Worm (Caenorhabditis elegans) whole organism, late embryonic: ENCODE measurements around the gene chtb-2.

Experiments
- C08G9.2 ChIP-seq: sonication (generic microtip); optimal IDR thresholded peaks from 2 replicates; lab custom pipeline; 2016; ENCODE audit warnings: mild to moderate bottlenecking, missing genetic modification characterization, moderate library complexity, missing compliant biosample characterization
- K02D7.2 ChIP-seq: sonication (generic microtip); optimal IDR thresholded peaks from 2 replicates; lab custom pipeline; 2017; ENCODE audit warnings: mild to moderate bottlenecking, missing genetic modification characterization, missing compliant biosample characterization
- ahr-1 ChIP-seq: sonication (generic microtip); optimal IDR thresholded peaks from 2 replicates; lab custom pipeline; 2016; ENCODE audit warnings: missing genetic modification characterization, missing compliant biosample characterization
- ama-1 ChIP-seq: fragments of 150-350 bp; optimal IDR thresholded peaks from 2 replicates; lab custom pipeline; 2014
- ceh-14 ChIP-seq: sonication (generic microtip); optimal IDR thresholded peaks from 2 replicates; lab custom pipeline; 2016; ENCODE audit warnings: missing genotype, missing genetic modification characterization, missing compliant biosample characterization
- ceh-22 ChIP-seq: sonication (generic microtip); optimal IDR thresholded peaks from 2 replicates; lab custom pipeline; 2017; ENCODE audit warnings: missing biosample characterization, missing genetic modification characterization
- ceh-31 ChIP-seq: sonication (generic microtip); optimal IDR thresholded peaks from 2 replicates; lab custom pipeline; 2016; ENCODE audit warnings: missing genetic modification characterization, missing compliant biosample characterization
- ceh-9 ChIP-seq: sonication (generic microtip); optimal IDR thresholded peaks from 2 replicates; lab custom pipeline; 2016; ENCODE audit warnings: mild to moderate bottlenecking, missing genetic modification characterization, inconsistent platforms, missing compliant biosample characterization
- che-1 ChIP-seq: sonication (generic microtip); optimal IDR thresholded peaks from 2 replicates; lab custom pipeline; 2016; ENCODE audit warnings: mild to moderate bottlenecking, missing genetic modification characterization, missing compliant biosample characterization
- ets-4 ChIP-seq: sonication (generic microtip); optimal IDR thresholded peaks from 2 replicates; lab custom pipeline; 2016; ENCODE audit warnings: missing genetic modification characterization, missing compliant biosample characterization
- fax-1 ChIP-seq: sonication (generic microtip); optimal IDR thresholded peaks from 2 replicates; lab custom pipeline; 2016; ENCODE audit warnings: missing genotype, missing genetic modification characterization, missing compliant biosample characterization
- gmeb-2 ChIP-seq: sonication (generic microtip); optimal IDR thresholded peaks from 2 replicates; lab custom pipeline; 2016; ENCODE audit warnings: missing genetic modification characterization, inconsistent platforms, missing compliant biosample characterization
- hlh-13 ChIP-seq: fragments of 200-800 bp; sonication (Bioruptor generic); optimal IDR thresholded peaks from 2 replicates; lab custom pipeline; 2018; ENCODE audit warnings: mild to moderate bottlenecking, missing genetic modification characterization, missing compliant biosample characterization
- hlh-8 ChIP-seq: sonication (generic microtip); optimal IDR thresholded peaks from 2 replicates; lab custom pipeline; 2016; ENCODE audit warnings: missing genotype, missing genetic modification characterization, missing compliant biosample characterization
- lin-11 ChIP-seq: fragments of 200-800 bp; sonication (Bioruptor generic); optimal IDR thresholded peaks from 2 replicates; lab custom pipeline; 2018; ENCODE audit warnings: mild to moderate bottlenecking, missing genetic modification characterization, missing compliant biosample characterization
- madf-2 ChIP-seq: sonication (generic microtip); optimal IDR thresholded peaks from 2 replicates; lab custom pipeline; 2017; ENCODE audit warnings: missing genetic modification characterization, missing compliant biosample characterization
- mec-3 ChIP-seq: sonication (generic microtip); optimal IDR thresholded peaks from 2 replicates; lab custom pipeline; 2016; ENCODE audit warnings: borderline replicate concordance, missing genetic modification characterization, missing compliant biosample characterization
- nfya-1 ChIP-seq: sonication (generic microtip); optimal IDR thresholded peaks from 2 replicates; lab custom pipeline; 2017; ENCODE audit warnings: missing genetic modification characterization, mild to moderate bottlenecking, missing compliant biosample characterization, antibody characterized with exemption, moderate library complexity
- nhr-11 ChIP-seq: fragments of 150-350 bp; optimal IDR thresholded peaks from 2 replicates; lab custom pipeline; 2014; ENCODE audit warnings: missing biosample characterization, missing genetic modification characterization
- nhr-232 ChIP-seq: sonication (generic microtip); optimal IDR thresholded peaks from 2 replicates; lab custom pipeline; 2016; ENCODE audit warnings: missing genetic modification characterization, missing compliant biosample characterization
- npax-4 ChIP-seq: sonication (generic microtip); optimal IDR thresholded peaks from 2 replicates; lab custom pipeline; 2016; ENCODE audit warnings: missing genetic modification characterization, missing compliant biosample characterization
- pat-9 ChIP-seq: fragments of 200-800 bp; sonication (Bioruptor generic); optimal IDR thresholded peaks from 2 replicates; lab custom pipeline; 2018; ENCODE audit warnings: mild to moderate bottlenecking, missing genetic modification characterization, moderate library complexity, missing compliant biosample characterization
- pha-4 ChIP-seq: fragments of 150-350 bp; optimal IDR thresholded peaks from 2 replicates; lab custom pipeline; 2018; ENCODE audit warnings: missing biosample characterization, missing genetic modification reagents, missing genetic modification characterization
- pros-1 ChIP-seq: fragments of 150-350 bp; optimal IDR thresholded peaks from 2 replicates; lab custom pipeline; 2014; ENCODE audit warnings: missing biosample characterization, missing genetic modification reagents, missing genetic modification characterization
- ref-2 ChIP-seq: sonication (generic microtip); optimal IDR thresholded peaks from 2 replicates; lab custom pipeline; 2016; ENCODE audit warnings: missing genetic modification characterization, missing compliant biosample characterization
- rnt-1 ChIP-seq: sonication (generic microtip); optimal IDR thresholded peaks from 2 replicates; lab custom pipeline; 2016; ENCODE audit warnings: missing genetic modification characterization, missing compliant biosample characterization
- sdc-2 ChIP-seq: sonication (generic microtip); optimal IDR thresholded peaks from 2 replicates; lab custom pipeline; 2016; ENCODE audit warnings: missing genotype, missing genetic modification characterization, missing compliant biosample characterization
- syd-9 ChIP-seq: sonication (generic microtip); optimal IDR thresholded peaks from 2 replicates; lab custom pipeline; 2016; ENCODE audit warnings: mild to moderate bottlenecking, missing genetic modification characterization, moderate library complexity, missing compliant biosample characterization
- tbx-2 ChIP-seq: sonication (generic microtip); optimal IDR thresholded peaks from 2 replicates; lab custom pipeline; 2016; ENCODE audit warnings: missing genetic modification characterization, missing compliant biosample characterization
- ttx-3 ChIP-seq: sonication (generic microtip); optimal IDR thresholded peaks from 2 replicates; lab custom pipeline; 2016; ENCODE audit warnings: missing genetic modification reagents, missing genetic modification characterization, missing compliant biosample characterization
- unc-42 ChIP-seq: sonication (generic microtip); optimal IDR thresholded peaks from 2 replicates; lab custom pipeline; 2016; ENCODE audit warnings: missing genotype, missing genetic modification characterization, missing compliant biosample characterization
- unc-55 ChIP-seq: sonication (generic microtip); optimal IDR thresholded peaks from 2 replicates; lab custom pipeline; 2017; ENCODE audit warnings: missing biosample characterization, missing genetic modification reagents, missing genetic modification characterization
- unc-86 ChIP-seq: sonication (generic microtip); optimal IDR thresholded peaks from 2 replicates; lab custom pipeline; 2016; ENCODE audit warnings: missing genetic modification characterization, missing compliant biosample characterization
- zip-5 ChIP-seq: sonication (generic microtip); optimal IDR thresholded peaks from 2 replicates; lab custom pipeline; 2016; ENCODE audit warnings: missing genetic modification characterization, missing compliant biosample characterization
- ztf-16 ChIP-seq: sonication (generic microtip); optimal IDR thresholded peaks from 2 replicates; lab custom pipeline; 2017; ENCODE audit warnings: missing genetic modification characterization, missing compliant biosample characterization

Gene chtb-2

DNA sequence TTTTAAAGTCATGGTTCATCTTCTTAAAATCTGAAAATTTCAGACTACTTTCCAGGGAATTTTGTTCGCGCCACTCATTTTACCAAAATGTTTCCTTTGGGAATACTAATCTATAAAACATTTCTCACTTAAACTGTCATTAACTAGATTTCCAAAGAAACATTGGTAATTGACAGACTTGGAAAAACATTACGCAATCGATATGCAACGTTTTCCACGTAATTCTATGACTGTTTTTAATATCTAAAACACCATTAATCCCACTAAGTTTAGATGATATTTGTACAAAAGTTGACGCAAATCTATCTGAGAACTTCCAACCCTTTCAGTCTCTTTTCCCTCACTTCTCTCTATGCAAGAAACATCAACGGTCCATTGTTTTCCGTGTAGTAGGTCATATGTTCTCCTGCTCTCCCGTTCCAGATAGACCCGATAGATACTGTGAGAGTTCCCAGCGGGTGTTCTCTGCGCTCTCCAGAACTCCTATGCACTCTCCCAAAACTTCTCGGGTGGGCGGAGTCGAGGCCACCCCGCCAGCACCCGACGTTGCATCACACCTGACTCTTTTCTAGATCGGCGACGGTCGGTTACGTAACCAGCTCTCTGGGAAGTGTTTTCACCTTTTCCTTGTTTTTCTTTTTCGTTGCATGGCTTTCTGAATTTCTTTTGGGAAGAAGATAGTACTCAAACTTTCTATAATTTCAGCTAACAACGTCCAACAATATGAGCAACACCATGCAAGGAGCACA, 4.6 kb upstream of the chtb-2 start, which contains the start of gene zip-8:
TSS of gene zip-8 (plus strand) at position 700 of the 749 bp plus-strand sequence.
- no peak for TF ChIP-seq ama-1 (lab: Kevin White, UChicago)
- no peak for TF ChIP-seq che-1
- no peak for TF ChIP-seq zip-5 (tag; lab: Kevin White, UChicago)
- TF ChIP-seq syd-9 (tag; lab: Kevin White, UChicago) = no peak
- no peak for TF ChIP-seq ceh-22 (tag; lab: Kevin White, UChicago)
- TF ChIP-seq unc-42 = no peak
- TF ChIP-seq rnt-1 = no peak
- no peak for TF ChIP-seq ztf-16 (tag; lab: Kevin White, UChicago)
- no peak for TF ChIP-seq npax-4 (tag; lab: Kevin White, UChicago)
- TF ChIP-seq ref-2 (tag; lab: Kevin White, UChicago) = no peak
- TF ChIP-seq ceh-9 (tag; lab: Kevin White, UChicago) = no peak
- no peak for TF ChIP-seq ets-4 (tag; lab: Kevin White, UChicago)
- TF ChIP-seq ahr-1 (tag; lab: Kevin White, UChicago) = no peak
- TF ChIP-seq pat-9 (tag; lab: Kevin White, UChicago) = no peak
- TF ChIP-seq fax-1 (tag; lab: Kevin White, UChicago) = no peak

ce11 chrIII:6479439-6479838, 3.6 kb upstream of the chtb-2 start:
- no peak for TF ChIP-seq unc-86 (tag; lab: Kevin White, UChicago)
- TF ChIP-seq syd-9 (tag; lab: Kevin White, UChicago) = no peak
- TF ChIP-seq nhr-232 (tag; lab: Kevin White, UChicago) = no peak
- no peak for TF ChIP-seq C08G9.2 (tag; lab: Kevin White, UChicago)
- no peak for TF ChIP-seq ttx-3 (tag; lab: Kevin White, UChicago)
- TF ChIP-seq tbx-2 (tag; lab: Kevin White, UChicago) = no peak
- no peak for TF ChIP-seq madf-2 (tag; lab: Kevin White, UChicago)
- TF ChIP-seq hlh-13 (GFP tag; lab: Kevin White, UChicago) = no peak
- no peak for TF ChIP-seq ahr-1 (tag; lab: Kevin White, UChicago)
- no peak for TF ChIP-seq gmeb-2 (tag; lab: Kevin White, UChicago)
- no peak for TF ChIP-seq nhr-11 (tag; lab: Kevin White, UChicago)
- TF ChIP-seq pha-4 (tag; lab: Kevin White, UChicago) = no peak
- no peak for TF ChIP-seq ceh-14

DNA sequence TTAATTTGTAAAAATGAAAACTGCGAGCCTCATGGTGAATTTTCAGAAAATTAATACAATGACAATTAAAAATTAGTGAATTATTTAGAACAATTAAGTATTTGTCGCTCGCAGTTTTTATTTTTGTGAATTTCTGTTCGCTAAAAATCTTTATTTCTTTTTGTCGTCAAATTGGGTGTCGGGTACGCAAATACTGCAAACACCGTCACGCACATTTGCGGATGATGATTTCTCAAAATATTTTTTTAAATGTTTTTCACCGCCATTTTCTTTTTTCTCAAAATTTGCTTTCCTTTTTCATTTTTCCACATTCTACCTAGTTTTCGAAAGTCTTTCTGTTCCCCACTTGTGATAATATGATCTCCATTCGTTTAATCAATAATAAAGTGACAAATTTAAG, 5.9 kb downstream of the chtb-2 start:
- TF ChIP-seq pha-4 (tag; lab: Kevin White, UChicago) (no peak), unc-55 (GFP tag; lab: Kevin White, UChicago) (peak; percentile 1), ama-1 (lab: Kevin White, UChicago) (no peak), nfya-1 (peak; percentile 28)
- TF ChIP-seq, all 69 proteins: peak for 2

ce11 chrIII:6489493-6489892, 6.5 kb downstream of the chtb-2 start, which contains the start of gene rpt-3:
Gene rpt-3, plus strand, starts transcription at chrIII:6489793.
- no peak for TF ChIP-seq ceh-31 (tag; lab: Kevin White, UChicago)
- TF ChIP-seq sdc-2 (tag; lab: Kevin White, UChicago) = no peak
- TF ChIP-seq ets-4 (tag; lab: Kevin White, UChicago) = no peak
- TF ChIP-seq lin-11 (tag; lab: Kevin White, UChicago) = no peak

DNA sequence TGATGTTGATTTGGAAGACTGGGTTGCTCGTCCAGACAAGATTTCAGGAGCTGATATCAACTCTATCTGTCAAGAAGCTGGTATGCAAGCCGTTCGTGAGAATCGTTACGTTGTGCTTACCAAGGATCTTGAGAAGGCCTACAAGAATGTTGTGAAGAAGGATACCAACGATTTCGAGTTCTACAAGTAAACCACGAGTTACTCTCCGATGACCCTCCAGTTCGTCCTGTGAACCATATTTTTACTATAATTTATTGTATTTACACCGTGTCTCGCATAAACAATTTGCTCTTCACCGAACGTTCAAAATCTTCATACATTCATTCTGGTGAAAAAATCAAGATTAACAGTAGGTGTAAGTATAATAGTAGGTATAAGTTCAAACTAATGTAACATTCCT, 8.0 kb downstream of the chtb-2 start:
- TF ChIP-seq pros-1 (tag; lab: Kevin White, UChicago) = no peak
- TF ChIP-seq hlh-8 (tag; lab: Kevin White, UChicago) = no peak
- TF ChIP-seq K02D7.2 (tag; lab: Kevin White, UChicago) = no peak
- no peak for TF ChIP-seq mec-3
